Fruit fly (Drosophila melanogaster): ENCODE data around the gene CG44532.

CG44532 gene

dm6 chrX:9136776-9137550 is 24.9 kb upstream of the CG44532 start:
- TF ChIP-seq N (GFP tag; optimal IDR thresholded peaks at IDR 0.05) (no peak), dl (GFP tag; optimal IDR thresholded peaks at IDR 0.05; ENCODE audit: insufficient read depth in 1 of 2, partially characterized antibody in 2 of 2) (no peak), brk (GFP tag; optimal IDR thresholded peaks at IDR 0.05) (no peak), Abd-B (GFP tag; optimal IDR thresholded peaks at IDR 0.05) (no peak), Hnf4 (GFP tag; optimal IDR thresholded peaks at IDR 0.05) (no peak), pan (optimal IDR thresholded peaks at IDR 0.05) (no peak), woc (GFP tag; optimal IDR thresholded peaks at IDR 0.05) (no peak), sv (GFP tag; optimal IDR thresholded peaks at IDR 0.05) (no peak), Myc (optimal IDR thresholded peaks at IDR 0.05) (no peak), br (GFP tag; optimal IDR thresholded peaks at IDR 0.05) (no peak), OdsH (GFP tag; optimal IDR thresholded peaks at IDR 0.05) (no peak), CrebA (GFP tag; optimal IDR thresholded peaks at IDR 0.05; ENCODE audit: borderline replicate concordance) (no peak), lola (GFP tag; optimal IDR thresholded peaks at IDR 0.05) (no peak), psq (GFP tag; optimal IDR thresholded peaks at IDR 0.05) (no peak), dsf (GFP tag; optimal IDR thresholded peaks at IDR 0.05; ENCODE audit: borderline replicate concordance) (no peak), Vsx2 (GFP tag; optimal IDR thresholded peaks at IDR 0.05; ENCODE audit: partially characterized antibody) (no peak), fru (GFP tag; optimal IDR thresholded peaks at IDR 0.05) (no peak), GATAd (GFP tag; optimal IDR thresholded peaks at IDR 0.05) (no peak), Hr78 (GFP tag; optimal IDR thresholded peaks at IDR 0.05) (no peak)

DNA sequence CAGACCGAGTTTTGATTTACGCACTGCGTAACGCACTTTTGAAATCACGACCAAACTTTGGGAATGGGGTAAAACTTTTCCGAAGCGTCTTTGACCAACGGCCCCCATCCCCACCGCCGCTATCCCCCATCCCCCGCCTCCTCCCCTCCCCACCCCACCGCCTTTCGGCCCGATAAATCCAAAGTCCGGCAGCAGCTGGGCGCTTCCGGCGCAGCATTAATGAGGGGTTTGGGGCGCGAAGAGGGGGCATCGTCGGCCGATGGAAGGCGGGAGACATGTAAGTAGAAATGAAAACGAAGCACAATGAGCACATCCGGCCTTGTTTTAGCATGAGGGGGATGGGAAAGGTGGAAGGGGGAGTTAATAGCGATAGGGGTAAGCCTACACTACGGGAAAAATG is 22.8 kb upstream of the CG44532 start:
- no peak for TF ChIP-seq CrebA (GFP tag; optimal IDR thresholded peaks at IDR 0.05; ENCODE audit: borderline replicate concordance)
- TF ChIP-seq h (GFP tag; optimal IDR thresholded peaks at IDR 0.05) = no peak
- no peak for TF ChIP-seq Abd-B (GFP tag; optimal IDR thresholded peaks at IDR 0.05)
- no peak for TF ChIP-seq br (GFP tag; optimal IDR thresholded peaks at IDR 0.05)
- no peak for TF ChIP-seq OdsH (GFP tag; optimal IDR thresholded peaks at IDR 0.05)
- no peak for TF ChIP-seq woc (GFP tag; optimal IDR thresholded peaks at IDR 0.05)
- TF ChIP-seq Mio (GFP tag; optimal IDR thresholded peaks at IDR 0.05) = no peak
- no peak for TF ChIP-seq ey (GFP tag; optimal IDR thresholded peaks at IDR 0.05)
- no peak for TF ChIP-seq foxo (GFP tag; optimal IDR thresholded peaks at IDR 0.05)
- TF ChIP-seq Vsx2 (GFP tag; optimal IDR thresholded peaks at IDR 0.05; ENCODE audit: partially characterized antibody) = no peak

DNA sequence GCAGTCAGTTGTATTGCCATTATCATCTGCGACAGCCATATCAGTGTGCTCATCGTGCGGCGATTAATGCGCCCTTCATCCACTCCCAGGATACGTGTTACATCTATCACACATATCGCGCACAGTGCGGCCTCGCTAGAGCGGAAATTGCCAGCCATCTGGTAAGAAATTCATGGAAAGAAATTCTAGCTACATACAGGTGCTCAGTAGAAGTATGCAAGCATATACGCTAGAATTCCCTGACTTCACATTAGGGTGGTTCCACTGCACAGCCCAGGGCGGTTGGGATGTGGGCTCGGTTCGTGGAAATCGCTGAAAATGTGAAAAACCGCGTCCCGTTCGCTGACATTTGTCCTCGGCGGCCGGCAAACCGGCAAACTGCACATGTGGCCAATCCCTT is 20.7 kb upstream of the CG44532 start:
- TF ChIP-seq br (GFP tag; optimal IDR thresholded peaks at IDR 0.05) (no peak), CrebA (GFP tag; optimal IDR thresholded peaks at IDR 0.05; ENCODE audit: borderline replicate concordance) (no peak), lola (GFP tag; optimal IDR thresholded peaks at IDR 0.05) (no peak), dsf (GFP tag; optimal IDR thresholded peaks at IDR 0.05; ENCODE audit: borderline replicate concordance) (no peak), Hr83 (GFP tag; optimal IDR thresholded peaks at IDR 0.05; ENCODE audit: poor library complexity, severe bottlenecking) (no peak), dmrt93B (GFP tag; optimal IDR thresholded peaks at IDR 0.05) (no peak), sv (GFP tag; optimal IDR thresholded peaks at IDR 0.05) (peak; percentile 23), Sp1 (GFP tag; optimal IDR thresholded peaks at IDR 0.05) (peak; percentile 68), brk (GFP tag; optimal IDR thresholded peaks at IDR 0.05) (no peak), Rel (GFP tag; optimal IDR thresholded peaks at IDR 0.05) (no peak), Rel (tag; optimal IDR thresholded peaks at IDR 0.05) (peak; percentile 3), CG32264 (GFP tag; optimal IDR thresholded peaks at IDR 0.05) (peak; percentile 1), rgr (GFP tag; optimal IDR thresholded peaks at IDR 0.05) (peak; percentile 57), sage (GFP tag; optimal IDR thresholded peaks at IDR 0.05) (no peak), ey (GFP tag; optimal IDR thresholded peaks at IDR 0.05) (peak; percentile 59), fru (GFP tag; optimal IDR thresholded peaks at IDR 0.05) (peak; percentile 70), pan (optimal IDR thresholded peaks at IDR 0.05) (no peak), CG9705 (GFP tag; optimal IDR thresholded peaks at IDR 0.05) (peak; percentile 31), Dif (GFP tag; optimal IDR thresholded peaks at IDR 0.05; ENCODE audit: partially characterized antibody) (no peak), h (GFP tag; optimal IDR thresholded peaks at IDR 0.05) (peak; percentile 57), Hr78 (GFP tag; optimal IDR thresholded peaks at IDR 0.05) (no peak), Vsx2 (GFP tag; optimal IDR thresholded peaks at IDR 0.05; ENCODE audit: partially characterized antibody) (no peak), Myc (optimal IDR thresholded peaks at IDR 0.05) (no peak), HLH106 (tag; optimal IDR thresholded peaks at IDR 0.05) (peak; percentile 67), Hnf4 (GFP tag; optimal IDR thresholded peaks at IDR 0.05) (no peak), psq (GFP tag; optimal IDR thresholded peaks at IDR 0.05) (peak; percentile 17), foxo (GFP tag; optimal IDR thresholded peaks at IDR 0.05) (peak in 1 of 2 experiments; percentile 69), tai (GFP tag; optimal IDR thresholded peaks at IDR 0.05) (no peak), Abd-B (GFP tag; optimal IDR thresholded peaks at IDR 0.05) (no peak), woc (GFP tag; optimal IDR thresholded peaks at IDR 0.05) (no peak), Jra (GFP tag; optimal IDR thresholded peaks at IDR 0.05) (no peak), GATAd (GFP tag; optimal IDR thresholded peaks at IDR 0.05) (no peak), dl (GFP tag; optimal IDR thresholded peaks at IDR 0.05; ENCODE audit: insufficient read depth in 1 of 2, partially characterized antibody in 2 of 2) (no peak), N (GFP tag; optimal IDR thresholded peaks at IDR 0.05) (no peak), jim (GFP tag; optimal IDR thresholded peaks at IDR 0.05) (no peak), Mio (GFP tag; optimal IDR thresholded peaks at IDR 0.05) (no peak), usp (GFP tag; optimal IDR thresholded peaks at IDR 0.05) (no peak), Dfd (GFP tag; optimal IDR thresholded peaks at IDR 0.05) (no peak), OdsH (GFP tag; optimal IDR thresholded peaks at IDR 0.05) (peak; percentile 33)

Measured in whole organism, wandering third instar larva.